Worm (Caenorhabditis elegans) whole organism, early embryonic: Measurements from ENCODE around the gene F12E12.6.
A peak's percentile ranks its signal among the peaks of the same experiment; 100 is the strongest.

Experiments
- B0310.2 ChIP-seq: sonication (generic microtip); optimal IDR thresholded peaks from 2 replicates; lab custom pipeline; 2016; ENCODE audit warnings: mild to moderate bottlenecking, missing genetic modification characterization, missing compliant biosample characterization
- F13C5.2 ChIP-seq: sonication (generic microtip); optimal IDR thresholded peaks from 2 replicates; lab custom pipeline; 2017; ENCODE audit warnings: mild to moderate bottlenecking, missing genetic modification characterization, inconsistent platforms, missing compliant biosample characterization
- aly-1 ChIP-seq: sonication (generic microtip); optimal IDR thresholded peaks from 2 replicates; lab custom pipeline; 2016; ENCODE audit warnings: missing genetic modification characterization, missing compliant biosample characterization
- ama-1 ChIP-seq: fragments of 150-350 bp; optimal IDR thresholded peaks from 2 replicates; lab custom pipeline; 2014
- ceh-13 ChIP-seq: fragments of 200-800 bp; sonication (Bioruptor generic); optimal IDR thresholded peaks from 2 replicates; lab custom pipeline; 2018; ENCODE audit warnings: mild to moderate bottlenecking, missing genetic modification characterization, missing compliant biosample characterization
- ceh-36 ChIP-seq: sonication (generic microtip); optimal IDR thresholded peaks from 2 replicates; lab custom pipeline; 2016; ENCODE audit warnings: missing genetic modification characterization, inconsistent platforms, missing compliant biosample characterization
- ets-7 ChIP-seq: sonication (generic microtip); optimal IDR thresholded peaks from 2 replicates; lab custom pipeline; 2016; ENCODE audit warnings: missing genotype, missing genetic modification characterization, missing compliant biosample characterization
- flt-1 ChIP-seq: fragments of 200-800 bp; sonication (Bioruptor generic); IDR thresholded peaks from 2 replicates; pipeline ENCODE4 v1.3.6; 2022; ENCODE audit warnings: missing genetic modification characterization, missing compliant biosample characterization
- hmbx-1 ChIP-seq: sonication (generic microtip); optimal IDR thresholded peaks from 2 replicates; lab custom pipeline; 2016; ENCODE audit warnings: mild to moderate bottlenecking, missing genetic modification characterization, missing compliant biosample characterization
- hmg-4 ChIP-seq: fragments of 200-800 bp; sonication (Bioruptor generic); optimal IDR thresholded peaks from 2 replicates; lab custom pipeline; 2018; ENCODE audit warnings: mild to moderate bottlenecking, missing genetic modification characterization, missing compliant biosample characterization
- hnd-1 ChIP-seq: sonication (generic microtip); optimal IDR thresholded peaks from 2 replicates; lab custom pipeline; 2016; ENCODE audit warnings: missing genetic modification characterization, missing compliant biosample characterization
- pes-1 ChIP-seq: fragments of 200-800 bp; sonication (Bioruptor generic); IDR thresholded peaks from 2 replicates; pipeline ENCODE4 v1.3.6; 2022; ENCODE audit warnings: missing genetic modification reagents, missing genetic modification characterization, missing compliant biosample characterization
- scrt-1 ChIP-seq: fragments of 200-800 bp; sonication (Bioruptor generic); IDR thresholded peaks from 2 replicates; pipeline ENCODE4 v1.3.6; 2022; ENCODE audit warnings: missing genetic modification characterization, missing compliant biosample characterization
- sea-1 ChIP-seq: fragments of 200-800 bp; sonication (Bioruptor generic); conservative IDR thresholded peaks from 2 replicates; pipeline ENCODE4 v1.3.6; 2022; ENCODE audit warnings: missing genetic modification characterization, missing compliant biosample characterization
- tbx-11 ChIP-seq: fragments of 200-800 bp; sonication (Bioruptor generic); IDR thresholded peaks from 2 replicates; pipeline ENCODE4 v1.3.6; 2022; ENCODE audit warnings: missing genetic modification characterization, missing compliant biosample characterization
- tbx-37 ChIP-seq: fragments of 200-800 bp; sonication (Bioruptor generic); conservative IDR thresholded peaks from 2 replicates; pipeline ENCODE4 v1.3.6; 2022; ENCODE audit warnings: missing genetic modification reagents, missing genetic modification characterization, missing compliant biosample characterization
- tra-4 ChIP-seq: sonication (generic microtip); optimal IDR thresholded peaks from 2 replicates; lab custom pipeline; 2017; ENCODE audit warnings: missing genetic modification characterization, missing compliant biosample characterization

Gene F12E12.6

ce11 chrII:3727996-3728395, 8.7 kb downstream of the F12E12.6 start, which contains the start of gene C46E10.8:
Gene C46E10.8 (minus strand): TSS chrII:3728096.
- no peak for TF ChIP-seq tbx-37
- TF ChIP-seq hmg-4 (GFP tag; lab: Kevin White, UChicago) = no peak
- no peak for TF ChIP-seq scrt-1
- TF ChIP-seq ceh-36 (tag; lab: Kevin White, UChicago) = no peak
- no peak for TF ChIP-seq tbx-11 (GFP tag; lab: Robert Waterston, UW)
- TF ChIP-seq ama-1 = no peak
- TF ChIP-seq hmbx-1 (tag; lab: Kevin White, UChicago) = no peak
- TF ChIP-seq B0310.2 (tag; lab: Kevin White, UChicago) = no peak
- TF ChIP-seq ets-7 (tag; lab: Kevin White, UChicago) = no peak
- no peak for TF ChIP-seq tra-4 (tag; lab: Kevin White, UChicago)
- TF ChIP-seq sea-1 (GFP tag; lab: Robert Waterston, UW) = no peak

- TF ChIP-seq B0310.2 (tag; lab: Kevin White, UChicago) = no peak
- no peak for TF ChIP-seq hnd-1
- TF ChIP-seq scrt-1 = no peak
- TF ChIP-seq tbx-37 = no peak
- TF ChIP-seq hmg-4 (GFP tag; lab: Kevin White, UChicago) = no peak
- TF ChIP-seq aly-1 (tag; lab: Kevin White, UChicago) = no peak
- TF ChIP-seq F13C5.2 (tag; lab: Kevin White, UChicago) = no peak
- TF ChIP-seq ceh-36 (tag; lab: Kevin White, UChicago) = no peak
- TF ChIP-seq ets-7 (tag; lab: Kevin White, UChicago) = no peak
- TF ChIP-seq pes-1 (GFP tag; lab: Robert Waterston, UW) = no peak
- no peak for TF ChIP-seq ama-1
- TF ChIP-seq ceh-13 (GFP tag; lab: Kevin White, UChicago) = no peak
- no peak for TF ChIP-seq flt-1 (GFP tag; lab: Robert Waterston, UW)
- no peak for TF ChIP-seq sea-1 (GFP tag; lab: Robert Waterston, UW)
Measured at ce11 chrII:3724175-3724715, 12.5 kb downstream of the F12E12.6 start, which contains the start of gene C46E10.1. Gene C46E10.1 (plus strand): TSS chrII:3724225.

- TF ChIP-seq hnd-1 (no peak), ama-1 (no peak), scrt-1 (no peak), hmg-4 (GFP tag; lab: Kevin White, UChicago) (no peak)
Measured at ce11 chrII:3721016-3721415, 15.7 kb downstream of the F12E12.6 start, which contains the start of gene C46E10.3. Gene C46E10.3 (plus strand): TSS chrII:3721316.

- no peak for TF ChIP-seq hmg-4 (GFP tag; lab: Kevin White, UChicago)
- TF ChIP-seq tra-4 (tag; lab: Kevin White, UChicago) = no peak
- TF ChIP-seq ceh-13 (GFP tag; lab: Kevin White, UChicago) = no peak
- no peak for TF ChIP-seq scrt-1
- TF ChIP-seq pes-1 (GFP tag; lab: Robert Waterston, UW) = no peak
- TF ChIP-seq flt-1 (GFP tag; lab: Robert Waterston, UW) = no peak
- no peak for TF ChIP-seq B0310.2 (tag; lab: Kevin White, UChicago)
- TF ChIP-seq ceh-36 (tag; lab: Kevin White, UChicago) = no peak
- no peak for TF ChIP-seq tbx-11 (GFP tag; lab: Robert Waterston, UW)
- TF ChIP-seq ama-1 = no peak
- TF ChIP-seq tbx-37 = no peak
- TF ChIP-seq hmbx-1 (tag; lab: Kevin White, UChicago) = no peak
- TF ChIP-seq aly-1 (tag; lab: Kevin White, UChicago) = no peak
- no peak for TF ChIP-seq F13C5.2 (tag; lab: Kevin White, UChicago)
- TF ChIP-seq sea-1 (GFP tag; lab: Robert Waterston, UW) = no peak
- TF ChIP-seq hnd-1 = no peak
- TF ChIP-seq ets-7 (tag; lab: Kevin White, UChicago) = no peak
Measured at ce11 chrII:3716961-3717360, 19.8 kb downstream of the F12E12.6 start, which contains the start of gene fbxc-52. Gene fbxc-52 (plus strand): TSS chrII:3717261.

- no peak for TF ChIP-seq hnd-1
- no peak for TF ChIP-seq ets-7 (tag; lab: Kevin White, UChicago)
Measured at ce11 chrII:3716455-3716854, 20.3 kb downstream of the F12E12.6 start, which contains the start of gene srh-99. Gene srh-99 (minus strand): TSS chrII:3716555.

ce11 chrII:3714595-3714994, 22.1 kb downstream of the F12E12.6 start, which contains the start of gene srh-100:
Gene srh-100 (minus strand): TSS chrII:3714695.
- no peak for TF ChIP-seq pes-1 (GFP tag; lab: Robert Waterston, UW)
- no peak for TF ChIP-seq hmg-4 (GFP tag; lab: Kevin White, UChicago)
- TF ChIP-seq tra-4 (tag; lab: Kevin White, UChicago) = no peak
- no peak for TF ChIP-seq ceh-36 (tag; lab: Kevin White, UChicago)

ce11 chrII:3711047-3711446, 25.7 kb downstream of the F12E12.6 start, which contains the start of gene fbxc-53:
Gene fbxc-53 (plus strand): TSS chrII:3711291.
- peak; percentile 51 for TF ChIP-seq ceh-36 (tag; lab: Kevin White, UChicago)
- no peak for TF ChIP-seq flt-1 (GFP tag; lab: Robert Waterston, UW)

- TF ChIP-seq tra-4 (tag; lab: Kevin White, UChicago) (no peak), ets-7 (tag; lab: Kevin White, UChicago) (no peak), hmbx-1 (tag; lab: Kevin White, UChicago) (no peak), pes-1 (GFP tag; lab: Robert Waterston, UW) (no peak)
Measured at ce11 chrII:3709255-3709654, 27.5 kb downstream of the F12E12.6 start, which contains the start of gene srx-110. Gene srx-110 (plus strand): TSS chrII:3709555.
